Fruit fly (Drosophila melanogaster): ENCODE results near the gene cal1.

dm6 chr3R:17137593-17137992 lies 49.5 kb downstream of the cal1 start, which contains the start of gene CG5255:
- TF ChIP-seq CG8478 (optimal IDR thresholded peaks at IDR 0.05) = no peak
- TF ChIP-seq usp (GFP tag; optimal IDR thresholded peaks at IDR 0.05) = no peak
- no peak for TF ChIP-seq psq (optimal IDR thresholded peaks at IDR 0.05)
- TF ChIP-seq Dll (optimal IDR thresholded peaks at IDR 0.05) = no peak
- no peak for TF ChIP-seq pan (optimal IDR thresholded peaks at IDR 0.05)
- TF ChIP-seq EcR (GFP tag; optimal IDR thresholded peaks at IDR 0.05) = no peak

Measured in whole organism.